Worm (Caenorhabditis elegans): ENCODE data around the gene hpo-15.

ce11 chrV:5493447-5493846 lies 20.2 kb downstream of the hpo-15 start, which contains the start of gene T05C3.2:
- TF ChIP-seq lin-39 (tag; optimal IDR thresholded peaks at IDR 0.05) (no peak), crh-2 (tag; optimal IDR thresholded peaks at IDR 0.05) (no peak), lsy-2 (tag; optimal IDR thresholded peaks at IDR 0.05) (no peak)
